Worm (Caenorhabditis elegans) whole organism, L1 larva: ENCODE measurements around the gene R10E4.9.

Experiments used
- dpl-1 ChIP-seq, 3 experiments: fragments of 150-350 bp in 2 of 3; sonication (generic microtip) in 1 of 3; optimal IDR thresholded peaks; 2 replicates each; lab custom pipeline; 2014 to 2017; ENCODE audit warnings: missing biosample characterization in 3 of 3, missing genetic modification characterization in 3 of 3, missing genetic modification reagents in 3 of 3
- egl-27 ChIP-seq, 2 experiments: fragments of 150-350 bp in 1 of 2; sonication (generic microtip); optimal IDR thresholded peaks; 3 replicates each; lab custom pipeline; 2017 to 2018; ENCODE audit warnings: missing biosample characterization in 2 of 2, missing genetic modification characterization in 2 of 2, missing genetic modification reagents in 2 of 2
- elt-2 ChIP-seq: sonication (generic microtip); optimal IDR thresholded peaks from 2 replicates; lab custom pipeline; 2016; ENCODE audit warnings: missing genetic modification characterization, mild to moderate bottlenecking, inconsistent platforms, missing compliant biosample characterization, missing genetic modification reagents
- elt-3 ChIP-seq, 6 experiments: fragments of 150-350 bp in 1 of 6; sonication (generic microtip); optimal IDR thresholded peaks; 2 replicates each; lab custom pipeline; 2017 to 2018; ENCODE audit warnings: missing biosample characterization in 6 of 6, missing genetic modification characterization in 6 of 6, inconsistent platforms in 1 of 6
- fkh-10 ChIP-seq: sonication (generic microtip); optimal IDR thresholded peaks from 2 replicates; lab custom pipeline; 2017; ENCODE audit warnings: missing biosample characterization, missing genetic modification reagents, missing genetic modification characterization
- nhr-11 ChIP-seq: fragments of 150-350 bp; optimal IDR thresholded peaks from 2 replicates; lab custom pipeline; 2014; ENCODE audit warnings: missing biosample characterization, missing genetic modification characterization
- nhr-19 ChIP-seq: fragments of 200-800 bp; sonication (Bioruptor generic); conservative IDR thresholded peaks from 2 replicates; pipeline ENCODE4 v1.3.6; 2022; ENCODE audit warnings: missing genetic modification characterization, missing compliant biosample characterization
- nhr-76 ChIP-seq: sonication (generic microtip); optimal IDR thresholded peaks from 2 replicates; lab custom pipeline; 2017; ENCODE audit warnings: missing biosample characterization, missing genetic modification characterization
- nhr-84 ChIP-seq: sonication (generic microtip); optimal IDR thresholded peaks from 2 replicates; lab custom pipeline; 2017; ENCODE audit warnings: missing biosample characterization, missing genetic modification characterization

ce11 chrIII:4323120-4323519 is 20.9 kb upstream of the R10E4.9 start:
- TF ChIP-seq nhr-76: no peak
- no peak for TF ChIP-seq fkh-10 (GFP tag; lab: Kevin White, UChicago)
- no peak for TF ChIP-seq elt-2 (tag; lab: Kevin White, UChicago)
- peak in 2 of 3 experiments; percentile 5 to 37 for TF ChIP-seq dpl-1 (GFP tag; optimal IDR thresholded peaks at IDR 0.05; lab: Kevin White, UChicago)
- TF ChIP-seq nhr-11 (tag; lab: Kevin White, UChicago): no peak
- TF ChIP-seq elt-3 (tag; optimal IDR thresholded peaks at IDR 0.05; lab: Kevin White, UChicago): no peak
- TF ChIP-seq nhr-84 (tag; lab: Kevin White, UChicago): no peak
- no peak for TF ChIP-seq egl-27 (tag; optimal IDR thresholded peaks at IDR 0.05; lab: Kevin White, UChicago)
- TF ChIP-seq nhr-19: 0 out of 2 replicates have a peak, but pooled peaks have one; percentile 10
